Fruit fly (Drosophila melanogaster): ENCODE measurements around the gene Ugt35B1.

Gene Ugt35B1

DNA sequence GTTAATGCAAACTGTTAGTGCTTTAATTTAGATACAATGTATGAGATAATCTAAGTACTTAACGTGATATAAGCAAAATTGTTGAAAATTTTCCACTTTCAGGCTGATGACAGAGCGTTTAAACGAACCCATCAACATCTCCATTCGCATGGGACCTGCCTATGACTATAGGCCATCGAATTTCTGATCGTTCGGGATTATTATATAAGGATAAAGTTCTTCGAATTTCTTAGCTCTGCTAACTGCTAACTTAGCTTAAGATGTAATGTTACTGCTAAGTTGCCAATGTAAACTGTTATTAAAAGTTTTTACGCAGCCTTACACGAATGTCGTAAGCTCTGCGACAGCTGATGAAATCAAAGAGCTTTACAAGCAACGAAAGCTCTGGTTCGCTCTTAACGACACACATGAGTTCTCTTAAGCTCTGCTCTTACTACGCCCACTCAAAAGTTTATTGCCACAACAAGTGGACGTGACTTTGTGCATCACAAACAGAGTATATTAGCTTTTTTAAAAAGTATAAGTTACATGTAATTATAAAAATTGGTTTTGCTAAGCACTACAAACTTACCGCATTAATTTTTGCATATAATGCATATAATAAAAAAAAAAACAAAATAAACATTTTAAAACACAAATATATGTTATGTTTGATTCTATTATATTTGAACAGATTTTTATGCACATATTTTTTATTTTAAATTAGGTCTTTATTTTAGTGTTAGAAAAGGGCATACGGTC lies 26.8 kb upstream of the Ugt35B1 start (continued):
- no peak for TF ChIP-seq prd (optimal IDR thresholded peaks at IDR 0.05)
- peak; percentile 98 for TF ChIP-seq prd (GFP tag; IDR thresholded peaks at IDR 0.05)
- peak; percentile 98 for TF ChIP-seq CG15601 (tag; optimal IDR thresholded peaks at IDR 0.05)
- peak; percentile 94 for TF ChIP-seq cas (GFP tag; IDR thresholded peaks at IDR 0.05)
- TF ChIP-seq H2.0 (GFP tag; IDR thresholded peaks at IDR 0.05): peak; percentile 96
- peak; percentile 82 for TF ChIP-seq CG4707 (GFP tag; optimal IDR thresholded peaks at IDR 0.05)
- peak; percentile 82 for TF ChIP-seq dm (GFP tag; optimal IDR thresholded peaks at IDR 0.05)
- TF ChIP-seq ATbp (GFP tag; optimal IDR thresholded peaks at IDR 0.05): peak; percentile 97
- peak in 1 of 2 experiments; percentile 81 for TF ChIP-seq tll (GFP tag; optimal IDR thresholded peaks at IDR 0.05)
- TF ChIP-seq tgo (GFP tag; IDR thresholded peaks at IDR 0.05): peak; percentile 99
- TF ChIP-seq CG3163 (GFP tag; optimal IDR thresholded peaks at IDR 0.05): peak; percentile 97
- TF ChIP-seq NC2β (GFP tag; optimal IDR thresholded peaks at IDR 0.05): peak; percentile 55
- TF ChIP-seq bigmax (GFP tag; optimal IDR thresholded peaks at IDR 0.05): peak; percentile 49
- TF ChIP-seq CG15479 (GFP tag; optimal IDR thresholded peaks at IDR 0.05): peak; percentile 18
- peak; percentile 95 for TF ChIP-seq CG6654 (GFP tag; optimal IDR thresholded peaks at IDR 0.05)
- peak; percentile 99 for TF ChIP-seq Atf6 (GFP tag; IDR thresholded peaks at IDR 0.05)
- peak; percentile 99 for TF ChIP-seq CG1233 (GFP tag; optimal IDR thresholded peaks at IDR 0.05)
- peak; percentile 31 for TF ChIP-seq CG12236 (GFP tag; optimal IDR thresholded peaks at IDR 0.05)
- TF ChIP-seq sc (optimal IDR thresholded peaks at IDR 0.05): no peak
- peak; percentile 97 for TF ChIP-seq sc (GFP tag; optimal IDR thresholded peaks at IDR 0.05)
- peak; percentile 99 for TF ChIP-seq CG10147 (GFP tag; optimal IDR thresholded peaks at IDR 0.05)
- TF ChIP-seq sima (GFP tag; optimal IDR thresholded peaks at IDR 0.05): no peak
- TF ChIP-seq org-1 (GFP tag; optimal IDR thresholded peaks at IDR 0.05): peak; percentile 98
- TF ChIP-seq Gug (GFP tag; IDR thresholded peaks at IDR 0.05): peak; percentile 97
- TF ChIP-seq CG3847 (GFP tag; IDR thresholded peaks at IDR 0.05): peak; percentile 98
- no peak for TF ChIP-seq pan (optimal IDR thresholded peaks at IDR 0.05)
- TF ChIP-seq pan (GFP tag; optimal IDR thresholded peaks at IDR 0.05 in 1 of 2, IDR thresholded peaks at IDR 0.05 in 1 of 2): peak in 1 of 2 experiments; percentile 99
- peak; percentile 65 for TF ChIP-seq repo (GFP tag; optimal IDR thresholded peaks at IDR 0.05)
- TF ChIP-seq CG11456 (GFP tag; IDR thresholded peaks at IDR 0.05): peak; percentile 98
- TF ChIP-seq PHDP (tag; optimal IDR thresholded peaks at IDR 0.05): peak; percentile 99
- TF ChIP-seq CG30403 (GFP tag; optimal IDR thresholded peaks at IDR 0.05): peak; percentile 99
- no peak for TF ChIP-seq mld (GFP tag; IDR thresholded peaks at IDR 0.05; ENCODE audit: partially characterized antibody)
- TF ChIP-seq CG12769 (tag; optimal IDR thresholded peaks at IDR 0.05): peak; percentile 82
- TF ChIP-seq Hand (GFP tag; optimal IDR thresholded peaks at IDR 0.05): peak; percentile 97
- peak; percentile 100 for TF ChIP-seq dmrt99B (tag; optimal IDR thresholded peaks at IDR 0.05)
- TF ChIP-seq bcd (GFP tag; optimal IDR thresholded peaks at IDR 0.05): peak; percentile 100
- peak; percentile 64; the same call in 1 of the 2 replicates for TF ChIP-seq dan (GFP tag; IDR thresholded peaks at IDR 0.05)
- peak; percentile 99 for TF ChIP-seq Ets65A (GFP tag)
- TF ChIP-seq Oli (tag; optimal IDR thresholded peaks at IDR 0.05): peak; percentile 99
- TF ChIP-seq CG3407 (GFP tag; optimal IDR thresholded peaks at IDR 0.05): peak; percentile 96
- TF ChIP-seq schlank (tag; optimal IDR thresholded peaks at IDR 0.05): peak; percentile 89
- peak; percentile 95 for TF ChIP-seq CG12942 (GFP tag; optimal IDR thresholded peaks at IDR 0.05)
- peak in 1 of 2 experiments; percentile 96 for TF ChIP-seq Hr78 (GFP tag; optimal IDR thresholded peaks at IDR 0.05)
- TF ChIP-seq ash1 (GFP tag; optimal IDR thresholded peaks at IDR 0.05): peak; percentile 82
- TF ChIP-seq CG9215 (GFP tag; IDR thresholded peaks at IDR 0.05): peak; percentile 99
- no peak for TF ChIP-seq HLHmδ (GFP tag; optimal IDR thresholded peaks at IDR 0.05)
- TF ChIP-seq ERR (GFP tag; optimal IDR thresholded peaks at IDR 0.05): peak; percentile 39
- peak; percentile 99 for TF ChIP-seq jigr1 (GFP tag; IDR thresholded peaks at IDR 0.05)
- peak; percentile 82 for TF ChIP-seq shn (GFP tag; optimal IDR thresholded peaks at IDR 0.05)
- TF ChIP-seq CG13123 (GFP tag; optimal IDR thresholded peaks at IDR 0.05): peak; percentile 94
